Fruit fly (Drosophila melanogaster): Measurements from ENCODE around the gene Cad87A.
A peak's percentile ranks its signal among the peaks of the same experiment; 100 is the strongest.

Cad87A gene

DNA sequence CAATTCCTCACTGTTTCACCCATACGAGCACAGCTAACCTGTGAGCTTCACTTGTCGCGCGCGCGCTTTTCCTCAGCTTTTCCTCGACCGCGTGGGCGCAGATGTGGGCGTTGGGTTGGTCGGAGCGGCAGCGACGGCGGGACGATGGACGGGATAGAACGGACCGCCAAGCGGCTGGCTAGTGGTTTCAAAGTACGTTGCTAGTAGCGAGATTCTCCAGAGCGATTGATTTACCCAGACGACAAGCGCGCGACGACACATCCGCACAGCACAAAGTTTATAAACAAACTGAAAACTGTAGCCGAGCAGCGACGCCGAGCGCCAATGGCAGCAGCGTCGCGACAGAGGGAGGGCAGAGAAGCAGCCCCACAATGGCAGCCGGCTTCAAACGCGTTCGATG is 79.8 kb downstream of the Cad87A start, which contains the start of gene CG6959 (continued):
- TF ChIP-seq btn (GFP tag; optimal IDR thresholded peaks at IDR 0.05) (peak; percentile 11), hth (optimal IDR thresholded peaks at IDR 0.05) (no peak), CG31224 (GFP tag; IDR thresholded peaks at IDR 0.05) (no peak), CG8765 (GFP tag; IDR thresholded peaks at IDR 0.05) (0 out of 2 replicates have a peak, but pooled peaks have one; percentile 43), HLH4C (GFP tag; IDR thresholded peaks at IDR 0.05; ENCODE audit: partially characterized antibody) (0 out of 3 replicates have a peak, but pooled peaks have one; percentile 34), pita (GFP tag; optimal IDR thresholded peaks at IDR 0.05) (no peak), shn (GFP tag; optimal IDR thresholded peaks at IDR 0.05) (peak; percentile 2), tx (GFP tag; optimal IDR thresholded peaks at IDR 0.05) (peak; percentile 5), D19A (tag; optimal IDR thresholded peaks at IDR 0.05) (no peak), CG6854 (GFP tag; optimal IDR thresholded peaks at IDR 0.05) (no peak), ato (GFP tag; IDR thresholded peaks at IDR 0.05; ENCODE audit: partially characterized antibody) (peak; percentile 57), CG12071 (GFP tag; optimal IDR thresholded peaks at IDR 0.05) (peak; percentile 11), Tbp (GFP tag; optimal IDR thresholded peaks at IDR 0.05) (no peak), CG34422 (GFP tag; IDR thresholded peaks at IDR 0.05) (peak; percentile 50; the same call in 1 of the 3 replicates), toy (GFP tag; IDR thresholded peaks at IDR 0.05) (no peak), CG14860 (GFP tag; IDR thresholded peaks at IDR 0.05; ENCODE audit: partially characterized antibody) (0 out of 3 replicates have a peak, but pooled peaks have one; percentile 25), klu (GFP tag; IDR thresholded peaks at IDR 0.05) (0 out of 2 replicates have a peak, but pooled peaks have one; percentile 7), CG7987 (GFP tag; optimal IDR thresholded peaks at IDR 0.05) (no peak), CG43689 (GFP tag; IDR thresholded peaks at IDR 0.05) (no peak), cas (GFP tag; IDR thresholded peaks at IDR 0.05) (no peak), fu2 (GFP tag; optimal IDR thresholded peaks at IDR 0.05) (no peak), CG32532 (GFP tag; IDR thresholded peaks at IDR 0.05) (0 out of 2 replicates have a peak, but pooled peaks have one; percentile 35), zen2 (GFP tag; IDR thresholded peaks at IDR 0.05; ENCODE audit: partially characterized antibody) (0 out of 3 replicates have a peak, but pooled peaks have one; percentile 14), Bgb (GFP tag; IDR thresholded peaks at IDR 0.05; ENCODE audit: partially characterized antibody) (peak; percentile 60), h (optimal IDR thresholded peaks at IDR 0.05) (no peak), CG34376 (GFP tag; optimal IDR thresholded peaks at IDR 0.05) (peak; percentile 6), lab (GFP tag; optimal IDR thresholded peaks at IDR 0.05) (no peak), CG7372 (GFP tag; IDR thresholded peaks at IDR 0.05) (no peak), nerfin-1 (tag; optimal IDR thresholded peaks at IDR 0.05) (no peak), CG10431 (GFP tag; optimal IDR thresholded peaks at IDR 0.05) (no peak), stwl (tag; optimal IDR thresholded peaks at IDR 0.05) (no peak), CG4360 (GFP tag; IDR thresholded peaks at IDR 0.05) (0 out of 2 replicates have a peak, but pooled peaks have one; percentile 14), gfzf (GFP tag; optimal IDR thresholded peaks at IDR 0.05) (no peak), CG11456 (GFP tag; IDR thresholded peaks at IDR 0.05) (peak; percentile 50; the same call in 1 of the 3 replicates), CG2120 (GFP tag; optimal IDR thresholded peaks at IDR 0.05) (no peak), row (GFP tag; IDR thresholded peaks at IDR 0.05) (no peak), schlank (tag; optimal IDR thresholded peaks at IDR 0.05) (no peak), CG6765 (GFP tag; optimal IDR thresholded peaks at IDR 0.05) (peak; percentile 30), CG13123 (GFP tag; optimal IDR thresholded peaks at IDR 0.05) (no peak), YL-1 (GFP tag; optimal IDR thresholded peaks at IDR 0.05) (no peak), Jarid2 (GFP tag; optimal IDR thresholded peaks at IDR 0.05) (peak; percentile 95), CG9215 (GFP tag; IDR thresholded peaks at IDR 0.05) (no peak), Ets65A (GFP tag) (peak; percentile 13), CG2129 (GFP tag; IDR thresholded peaks at IDR 0.05; ENCODE audit: partially characterized antibody) (no peak), grn (GFP tag; optimal IDR thresholded peaks at IDR 0.05) (peak; percentile 54), sens (GFP tag) (peak; percentile 78), CG17359 (tag; optimal IDR thresholded peaks at IDR 0.05) (no peak), CG12769 (tag; optimal IDR thresholded peaks at IDR 0.05) (peak; percentile 78), vnd (GFP tag; IDR thresholded peaks at IDR 0.05; ENCODE audit: partially characterized antibody) (no peak), Drgx (GFP tag; IDR thresholded peaks at IDR 0.05) (peak; percentile 63), CG6791 (GFP tag; IDR thresholded peaks at IDR 0.05; ENCODE audit: partially characterized antibody) (0 out of 3 replicates have a peak, but pooled peaks have one; percentile 21)

All from whole organism, embryonic.